Fruit fly (Drosophila melanogaster) whole organism, prepupa: Measurements from ENCODE around the gene ome.

Source experiments
- CG10631 ChIP-seq: fragments of 200-800 bp; sonication (Bioruptor generic); optimal IDR thresholded peaks from 2 replicates; lab custom pipeline; 2016; ENCODE audit warnings: missing biosample characterization, missing genetic modification characterization
- CG10669 ChIP-seq: fragments of 200-800 bp; sonication (Bioruptor generic); optimal IDR thresholded peaks from 3 replicates; lab custom pipeline; 2018; ENCODE audit warnings: missing biosample characterization, mild to moderate bottlenecking, missing genetic modification characterization, moderate library complexity
- CG11762 ChIP-seq: fragments of 200-800 bp; sonication (Bioruptor generic); optimal IDR thresholded peaks from 3 replicates; lab custom pipeline; 2016; ENCODE audit warnings: missing biosample characterization, missing genetic modification characterization; ENCODE audit not compliant: insufficient read depth
- CG11902 ChIP-seq: fragments of 200-800 bp; sonication (Bioruptor generic); optimal IDR thresholded peaks from 3 replicates; lab custom pipeline; 2016; ENCODE audit warnings: missing biosample characterization, missing genetic modification characterization
- CG15336 ChIP-seq: fragments of 200-800 bp; sonication (Bioruptor generic); IDR thresholded peaks from 2 replicates; pipeline ENCODE4 v1.3.6; 2022; ENCODE audit warnings: missing biosample characterization, missing genetic modification characterization
- CG1621 ChIP-seq: fragments of 200-800 bp; sonication (Bioruptor generic); optimal IDR thresholded peaks from 3 replicates; lab custom pipeline; 2018; ENCODE audit warnings: missing biosample characterization, mild to moderate bottlenecking, missing genetic modification characterization
- CG3032 ChIP-seq: fragments of 200-800 bp; optimal IDR thresholded peaks from 2 replicates; lab custom pipeline; 2019; ENCODE audit warnings: missing biosample characterization, mild to moderate bottlenecking, missing genetic modification characterization, moderate library complexity
- CG32006 ChIP-seq: fragments of 200-800 bp; sonication (Bioruptor generic); optimal IDR thresholded peaks from 3 replicates; lab custom pipeline; 2017; ENCODE audit warnings: missing biosample characterization, mild to moderate bottlenecking, missing genetic modification characterization
- CG34406 ChIP-seq: fragments of 200-800 bp; sonication (Bioruptor generic); optimal IDR thresholded peaks from 3 replicates; lab custom pipeline; 2016; ENCODE audit warnings: missing biosample characterization, missing genetic modification characterization
- CG3919 ChIP-seq: fragments of 200-800 bp; sonication (Bioruptor generic); optimal IDR thresholded peaks from 3 replicates; lab custom pipeline; 2016; ENCODE audit warnings: missing biosample characterization, missing genetic modification characterization
- CG4318 ChIP-seq: fragments of 200-800 bp; sonication (Bioruptor generic); optimal IDR thresholded peaks from 3 replicates; lab custom pipeline; 2017; ENCODE audit warnings: missing biosample characterization, mild to moderate bottlenecking, missing genetic modification characterization
- CG6163 ChIP-seq: fragments of 200-800 bp; sonication (Bioruptor generic); IDR thresholded peaks from 3 replicates; pipeline ENCODE4 v1.3.6; 2022; ENCODE audit warnings: missing biosample characterization, missing genetic modification characterization
- CG6276 ChIP-seq: fragments of 200-800 bp; sonication (Bioruptor generic); optimal IDR thresholded peaks from 2 replicates; lab custom pipeline; 2017; ENCODE audit warnings: missing biosample characterization, mild to moderate bottlenecking, missing genetic modification characterization
- CG6792 ChIP-seq: fragments of 200-800 bp; sonication (Bioruptor generic); optimal IDR thresholded peaks from 3 replicates; lab custom pipeline; 2016; ENCODE audit warnings: missing biosample characterization, missing genetic modification characterization
- CG6808 ChIP-seq: fragments of 200-800 bp; sonication (Bioruptor generic); optimal IDR thresholded peaks from 3 replicates; lab custom pipeline; 2017; ENCODE audit warnings: missing biosample characterization, missing genetic modification characterization, mild to moderate bottlenecking, moderate library complexity, missing genetic modification reagents
- CG7368 ChIP-seq: fragments of 200-800 bp; sonication (Bioruptor generic); optimal IDR thresholded peaks from 3 replicates; lab custom pipeline; 2016; ENCODE audit warnings: missing biosample characterization, missing genetic modification characterization
- CG8119 ChIP-seq: fragments of 200-800 bp; sonication (Bioruptor generic); IDR thresholded peaks from 3 replicates; pipeline ENCODE4 v1.3.6; 2022; ENCODE audit warnings: missing biosample characterization, missing genetic modification characterization
- CG8319 ChIP-seq: fragments of 200-800 bp; sonication (Bioruptor generic); optimal IDR thresholded peaks from 3 replicates; lab custom pipeline; 2016; ENCODE audit warnings: missing biosample characterization, missing genetic modification characterization
- CG9139 ChIP-seq: fragments of 200-800 bp; sonication (Bioruptor generic); optimal IDR thresholded peaks from 3 replicates; lab custom pipeline; 2017; ENCODE audit warnings: missing biosample characterization, mild to moderate bottlenecking, missing genetic modification characterization
- Eip75B ChIP-seq: fragments of 200-800 bp; sonication (Bioruptor generic); optimal IDR thresholded peaks from 3 replicates; lab custom pipeline; 2016; ENCODE audit warnings: missing biosample characterization, missing genetic modification characterization
- Eip78C ChIP-seq: fragments of 200-800 bp; sonication (Bioruptor generic); peaks from one replicate; lab custom pipeline; 2016; ENCODE audit warnings: missing biosample characterization, missing genetic modification characterization
- Eip93F ChIP-seq: fragments of 200-800 bp; sonication (Bioruptor generic); optimal IDR thresholded peaks from 2 replicates; lab custom pipeline; 2016; ENCODE audit warnings: missing biosample characterization, mild to moderate bottlenecking, missing genetic modification characterization
- Ets21C ChIP-seq: fragments of 200-800 bp; sonication (Bioruptor generic); optimal IDR thresholded peaks from 3 replicates; lab custom pipeline; 2016; ENCODE audit warnings: missing biosample characterization, missing genetic modification characterization
- Hr38 ChIP-seq: sonication (Bioruptor generic); optimal IDR thresholded peaks from 2 replicates; lab custom pipeline; 2016; ENCODE audit warnings: missing biosample characterization, missing genetic modification characterization
- Hr39 ChIP-seq: fragments of 200-800 bp; sonication (Bioruptor generic); optimal IDR thresholded peaks from 2 replicates; lab custom pipeline; 2016; ENCODE audit warnings: missing biosample characterization, missing genetic modification characterization
- Hr4 ChIP-seq: fragments of 200-800 bp; sonication (Bioruptor generic); optimal IDR thresholded peaks from 3 replicates; lab custom pipeline; 2016; ENCODE audit warnings: missing biosample characterization, missing genetic modification characterization
- Lpt ChIP-seq: fragments of 200-800 bp; sonication (Bioruptor generic); optimal IDR thresholded peaks from 3 replicates; lab custom pipeline; 2016; ENCODE audit warnings: missing biosample characterization, missing genetic modification characterization
- OdsH ChIP-seq: fragments of 200-800 bp; sonication (Bioruptor generic); optimal IDR thresholded peaks from 3 replicates; lab custom pipeline; 2016; ENCODE audit warnings: missing biosample characterization, missing genetic modification characterization
- Sox102F ChIP-seq: fragments of 200-800 bp; sonication (Bioruptor generic); optimal IDR thresholded peaks from 2 replicates; lab custom pipeline; 2016; ENCODE audit warnings: missing biosample characterization, mild to moderate bottlenecking, missing genetic modification characterization
- Sox14 ChIP-seq: fragments of 200-800 bp; sonication (Bioruptor generic); optimal IDR thresholded peaks from 3 replicates; lab custom pipeline; 2016; ENCODE audit warnings: missing biosample characterization, missing genetic modification characterization
- Sox15 ChIP-seq: fragments of 200-800 bp; sonication (Bioruptor generic); optimal IDR thresholded peaks from 3 replicates; lab custom pipeline; 2016; ENCODE audit warnings: missing biosample characterization, missing genetic modification characterization
- achi ChIP-seq: fragments of 200-800 bp; sonication (Bioruptor generic); optimal IDR thresholded peaks from 3 replicates; lab custom pipeline; 2016; ENCODE audit warnings: missing biosample characterization, missing genetic modification characterization
- acj6 ChIP-seq: fragments of 200-800 bp; sonication (Bioruptor generic); optimal IDR thresholded peaks from 3 replicates; lab custom pipeline; 2016; ENCODE audit warnings: missing biosample characterization, missing genetic modification characterization
- cyc ChIP-seq: fragments of 200-800 bp; sonication (Bioruptor generic); optimal IDR thresholded peaks from 3 replicates; lab custom pipeline; 2016; ENCODE audit warnings: missing biosample characterization, missing genetic modification characterization
- dac ChIP-seq: fragments of 200-800 bp; sonication (Bioruptor generic); optimal IDR thresholded peaks from 2 replicates; lab custom pipeline; 2017; ENCODE audit warnings: missing biosample characterization, mild to moderate bottlenecking, missing genetic modification characterization
- dsx ChIP-seq: fragments of 200-800 bp; optimal IDR thresholded peaks from 3 replicates; lab custom pipeline; 2019; ENCODE audit warnings: missing biosample characterization, mild to moderate bottlenecking, missing genetic modification characterization, moderate library complexity; ENCODE audit not compliant: poor library complexity, severe bottlenecking
- eg ChIP-seq: fragments of 200-800 bp; sonication (Bioruptor generic); IDR thresholded peaks from 3 replicates; pipeline ENCODE4 v1.3.6; 2022; ENCODE audit warnings: missing biosample characterization, missing genetic modification characterization
- esn ChIP-seq: fragments of 200-800 bp; sonication (Bioruptor generic); optimal IDR thresholded peaks from 2 replicates; lab custom pipeline; 2016; ENCODE audit warnings: missing biosample characterization, mild to moderate bottlenecking, missing genetic modification characterization, moderate library complexity
- fd85E ChIP-seq: fragments of 200-800 bp; sonication (Bioruptor generic); optimal IDR thresholded peaks from 3 replicates; lab custom pipeline; 2016; ENCODE audit warnings: missing biosample characterization, missing genetic modification characterization
- lz ChIP-seq: fragments of 200-800 bp; sonication (Bioruptor generic); optimal IDR thresholded peaks from 3 replicates; lab custom pipeline; 2016; ENCODE audit warnings: missing biosample characterization, missing genetic modification characterization
- net ChIP-seq: fragments of 200-800 bp; sonication (Bioruptor generic); optimal IDR thresholded peaks from 3 replicates; lab custom pipeline; 2016; ENCODE audit warnings: missing biosample characterization, missing genetic modification characterization
- pdm3 ChIP-seq: fragments of 200-800 bp; sonication (Bioruptor generic); optimal IDR thresholded peaks from 3 replicates; lab custom pipeline; 2016; ENCODE audit warnings: missing biosample characterization, missing genetic modification characterization
- salr ChIP-seq, 2 experiments: fragments of 200-800 bp; sonication (Bioruptor generic); optimal IDR thresholded peaks; 3 replicates each; lab custom pipeline; 2016 to 2018; ENCODE audit warnings: missing biosample characterization in 2 of 2, missing genetic modification characterization in 2 of 2, mild to moderate bottlenecking in 1 of 2
- spab ChIP-seq: fragments of 200-800 bp; sonication (Bioruptor generic); optimal IDR thresholded peaks from 2 replicates; lab custom pipeline; 2017; ENCODE audit warnings: missing biosample characterization, mild to moderate bottlenecking, missing genetic modification characterization, missing genetic modification reagents
- ss ChIP-seq, 2 experiments: fragments of 200-800 bp; sonication (Bioruptor generic); optimal IDR thresholded peaks; 2 replicates in 1 of 2; 3 replicates in 1 of 2; lab custom pipeline; 2017 to 2018; ENCODE audit warnings: mild to moderate bottlenecking in 2 of 2, missing biosample characterization in 2 of 2, missing genetic modification characterization in 2 of 2, moderate library complexity in 1 of 2
- svp ChIP-seq: fragments of 200-800 bp; sonication (Bioruptor generic); peaks from one replicate; lab custom pipeline; 2016; ENCODE audit warnings: missing biosample characterization, missing genetic modification characterization
- topi ChIP-seq: fragments of 200-800 bp; sonication (Bioruptor generic); optimal IDR thresholded peaks from 3 replicates; lab custom pipeline; 2016; ENCODE audit warnings: missing biosample characterization, missing genetic modification characterization
- vri ChIP-seq: fragments of 200-800 bp; sonication (Bioruptor generic); optimal IDR thresholded peaks from 3 replicates; lab custom pipeline; 2016; ENCODE audit warnings: missing biosample characterization, mild to moderate bottlenecking, missing genetic modification characterization

Gene ome

dm6 chr3L:14637705-14638529, 34.7 kb upstream of the ome start:
- TF ChIP-seq Hr38: no peak
- peak; percentile 8 for TF ChIP-seq Sox102F
- TF ChIP-seq CG6163 (GFP tag; lab: Robert Waterston, UW): no peak
- no peak for TF ChIP-seq CG9139 (GFP tag; lab: Kevin White, UChicago)
- TF ChIP-seq Eip78C (GFP tag; lab: Kevin White, UChicago): peak; percentile 62
- peak; percentile 29 for TF ChIP-seq svp (GFP tag; lab: Kevin White, UChicago)
- TF ChIP-seq dsx (GFP tag; lab: Kevin White, UChicago): peak; percentile 64

dm6 chr3L:14639778-14640177, 32.9 kb upstream of the ome start:
- TF ChIP-seq Sox15 (GFP tag; lab: Kevin White, UChicago): no peak
- TF ChIP-seq Lpt (GFP tag; lab: Kevin White, UChicago): no peak
- TF ChIP-seq CG7368 (GFP tag; lab: Kevin White, UChicago): no peak
- peak; percentile 44 for TF ChIP-seq CG3032
- no peak for TF ChIP-seq CG8119
- TF ChIP-seq achi (GFP tag; lab: Kevin White, UChicago): no peak
- peak in 1 of 2 experiments; percentile 1 for TF ChIP-seq ss (GFP tag; optimal IDR thresholded peaks at IDR 0.05; lab: Kevin White, UChicago)
- TF ChIP-seq acj6 (GFP tag; lab: Kevin White, UChicago): no peak
- no peak for TF ChIP-seq CG6792
- TF ChIP-seq salr (GFP tag; optimal IDR thresholded peaks at IDR 0.05; lab: Kevin White, UChicago): peak in 1 of 2 experiments; percentile 3
- peak; percentile 2 for TF ChIP-seq CG10669
- peak; percentile 30 for TF ChIP-seq CG6808 (GFP tag; lab: Kevin White, UChicago)
- no peak for TF ChIP-seq Hr38
- peak; percentile 6 for TF ChIP-seq spab (GFP tag; lab: Kevin White, UChicago)
- no peak for TF ChIP-seq Hr4 (GFP tag; lab: Kevin White, UChicago)
- no peak for TF ChIP-seq CG11762 (GFP tag; lab: Kevin White, UChicago)
- TF ChIP-seq lz (GFP tag; lab: Kevin White, UChicago): no peak
- no peak for TF ChIP-seq Eip75B (GFP tag; lab: Kevin White, UChicago)
- TF ChIP-seq OdsH (GFP tag; lab: Kevin White, UChicago): no peak
- no peak for TF ChIP-seq CG8319 (GFP tag; lab: Kevin White, UChicago)
- peak; percentile 15 for TF ChIP-seq CG1621 (tag; lab: Kevin White, UChicago)
- peak; percentile 25; the same call in 1 of the 3 replicates for TF ChIP-seq CG6163 (GFP tag; lab: Robert Waterston, UW)
- TF ChIP-seq CG11902 (GFP tag; lab: Kevin White, UChicago): no peak
- TF ChIP-seq Sox14 (GFP tag; lab: Kevin White, UChicago): no peak
- no peak for TF ChIP-seq Hr39 (GFP tag; lab: Kevin White, UChicago)
- no peak for TF ChIP-seq svp (GFP tag; lab: Kevin White, UChicago)
- TF ChIP-seq dsx (GFP tag; lab: Kevin White, UChicago): peak; percentile 21
- TF ChIP-seq Sox102F: no peak
- no peak for TF ChIP-seq CG34406
- no peak for TF ChIP-seq net
- no peak for TF ChIP-seq CG32006
- TF ChIP-seq fd85E (GFP tag; lab: Kevin White, UChicago): no peak
- TF ChIP-seq CG10631 (GFP tag; lab: Kevin White, UChicago): no peak
- TF ChIP-seq Eip93F (GFP tag; lab: Kevin White, UChicago): no peak
- TF ChIP-seq CG3919 (GFP tag; lab: Kevin White, UChicago): no peak
- no peak for TF ChIP-seq CG9139 (GFP tag; lab: Kevin White, UChicago)
- TF ChIP-seq Eip78C (GFP tag; lab: Kevin White, UChicago): peak; percentile 79
- TF ChIP-seq CG15336: no peak
- TF ChIP-seq eg (GFP tag; lab: Robert Waterston, UW): no peak
- TF ChIP-seq dac (GFP tag; lab: Kevin White, UChicago): no peak
- TF ChIP-seq CG6276 (GFP tag; lab: Kevin White, UChicago): no peak
- TF ChIP-seq pdm3 (GFP tag; lab: Kevin White, UChicago): no peak
- no peak for TF ChIP-seq cyc (GFP tag; lab: Kevin White, UChicago)
- TF ChIP-seq topi (GFP tag; lab: Kevin White, UChicago): no peak
- TF ChIP-seq CG4318 (GFP tag; lab: Kevin White, UChicago): no peak
- no peak for TF ChIP-seq Ets21C (GFP tag; lab: Kevin White, UChicago)
- no peak for TF ChIP-seq vri (GFP tag; lab: Kevin White, UChicago)
- no peak for TF ChIP-seq esn (GFP tag; lab: Kevin White, UChicago)
